Worm (Caenorhabditis elegans): ENCODE results near the gene epg-7.

DNA sequence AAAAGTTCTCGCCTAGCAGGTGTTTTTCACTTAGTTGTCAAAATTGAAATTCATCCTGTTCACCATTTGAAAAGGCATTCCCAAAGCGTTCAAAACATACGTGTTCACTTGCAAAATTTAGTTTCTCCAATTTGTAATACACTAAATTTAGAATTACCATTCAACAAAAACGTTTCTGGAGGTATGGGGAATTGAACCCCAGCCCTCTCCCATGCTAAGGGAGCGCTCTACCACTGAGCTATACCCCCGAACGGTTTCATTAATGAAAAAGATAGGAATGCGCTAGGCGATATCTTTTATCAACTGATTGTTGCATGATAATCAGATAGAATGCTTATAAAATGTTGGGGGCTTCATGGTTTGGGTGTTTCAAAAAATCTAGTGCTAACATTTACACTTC lies 44.1 kb downstream of the epg-7 start:
- TF ChIP-seq aly-2 (tag; optimal IDR thresholded peaks at IDR 0.05) = no peak
- no peak for TF ChIP-seq sox-4 (tag; optimal IDR thresholded peaks at IDR 0.05)
- TF ChIP-seq unc-130 (tag; optimal IDR thresholded peaks at IDR 0.05) = no peak
- TF ChIP-seq nhr-12 (tag; optimal IDR thresholded peaks at IDR 0.05) = no peak
- no peak for TF ChIP-seq lsy-2 (tag; optimal IDR thresholded peaks at IDR 0.05)
- TF ChIP-seq nhr-90 (tag; optimal IDR thresholded peaks at IDR 0.05; ENCODE audit: poor library complexity) = no peak
